Fruit fly (Drosophila melanogaster): ENCODE results near the gene CG14435.

The CG14435 gene

DNA sequence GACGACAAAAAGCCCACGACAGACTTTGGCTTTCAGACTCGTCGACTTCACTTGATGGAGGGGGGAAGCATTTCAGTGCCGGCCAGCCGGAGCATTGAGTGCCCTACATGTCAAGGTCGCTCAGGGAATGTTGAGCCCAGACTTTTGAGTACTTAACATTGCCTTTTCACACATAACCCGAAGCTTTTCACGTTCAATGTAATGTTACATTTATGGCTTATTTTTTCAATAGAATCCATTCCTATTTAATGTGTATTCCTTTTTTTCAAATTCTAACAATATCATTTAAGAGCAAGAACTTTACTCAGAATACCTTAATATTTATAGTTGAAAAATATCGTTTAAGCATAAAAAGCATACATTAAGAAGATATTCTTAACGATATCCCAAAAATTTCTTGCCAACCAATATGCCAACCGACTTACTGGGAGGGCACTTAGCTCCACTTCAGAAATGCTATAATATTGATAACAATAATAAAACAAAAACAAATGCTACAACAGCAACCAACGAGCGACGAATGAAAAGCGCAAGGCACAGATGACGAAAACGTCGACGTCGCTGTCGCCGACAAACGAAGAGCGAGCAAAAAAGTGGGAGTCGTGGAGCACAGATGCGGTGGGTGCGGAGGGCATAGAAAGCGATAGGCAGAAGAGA, 16.2 kb upstream of the CG14435 start (continued):
- TF ChIP-seq prd (optimal IDR thresholded peaks at IDR 0.05) = no peak
- TF ChIP-seq prd (GFP tag; IDR thresholded peaks at IDR 0.05) = peak; percentile 83
- peak; percentile 12; the same call in 1 of the 2 replicates for TF ChIP-seq Ravus (GFP tag; IDR thresholded peaks at IDR 0.05)
- TF ChIP-seq gsb-n (tag; optimal IDR thresholded peaks at IDR 0.05) = peak; percentile 3
- TF ChIP-seq fru (optimal IDR thresholded peaks at IDR 0.05) = no peak
- peak; percentile 68 for TF ChIP-seq ap (GFP tag; IDR thresholded peaks at IDR 0.05)
- TF ChIP-seq CG10267 (tag; optimal IDR thresholded peaks at IDR 0.05) = peak; percentile 74
- TF ChIP-seq CG14965 (GFP tag; optimal IDR thresholded peaks at IDR 0.05; ENCODE audit: borderline replicate concordance) = no peak
- peak; percentile 45 for TF ChIP-seq Hsf (GFP tag; optimal IDR thresholded peaks at IDR 0.05)
- TF ChIP-seq dmrt99B (tag; optimal IDR thresholded peaks at IDR 0.05) = peak; percentile 76
- peak; percentile 71 for TF ChIP-seq croc (GFP tag; conservative IDR thresholded peaks at IDR 0.05)
- no peak for TF ChIP-seq Mad (GFP tag; optimal IDR thresholded peaks at IDR 0.05)
- TF ChIP-seq dan (GFP tag; IDR thresholded peaks at IDR 0.05) = no peak
- 0 out of 3 replicates have a peak, but pooled peaks have one; percentile 11 for TF ChIP-seq CG3726 (GFP tag; IDR thresholded peaks at IDR 0.05)
- TF ChIP-seq chif (GFP tag; optimal IDR thresholded peaks at IDR 0.05) = peak in 1 of 2 experiments; percentile 42
- TF ChIP-seq HLH54F (GFP tag; optimal IDR thresholded peaks at IDR 0.05) = peak; percentile 28
- TF ChIP-seq Antp (GFP tag; optimal IDR thresholded peaks at IDR 0.05) = peak; percentile 83
- no peak for TF ChIP-seq HLH4C (GFP tag; IDR thresholded peaks at IDR 0.05; ENCODE audit: partially characterized antibody)
- peak; percentile 23 for TF ChIP-seq CG1233 (GFP tag; optimal IDR thresholded peaks at IDR 0.05)
- TF ChIP-seq Scr (GFP tag; IDR thresholded peaks at IDR 0.05; ENCODE audit: partially characterized antibody) = no peak
- TF ChIP-seq ems (GFP tag; optimal IDR thresholded peaks at IDR 0.05) = peak; percentile 79
- no peak for TF ChIP-seq zfh2 (GFP tag; optimal IDR thresholded peaks at IDR 0.05)
- no peak for TF ChIP-seq dm (GFP tag; optimal IDR thresholded peaks at IDR 0.05)
- TF ChIP-seq inv (GFP tag; IDR thresholded peaks at IDR 0.05; ENCODE audit: partially characterized antibody) = no peak
- TF ChIP-seq Hmx (GFP tag; optimal IDR thresholded peaks at IDR 0.05) = peak; percentile 82
- TF ChIP-seq dimm (GFP tag; IDR thresholded peaks at IDR 0.05) = no peak
- peak; percentile 62 for TF ChIP-seq cato (GFP tag; optimal IDR thresholded peaks at IDR 0.05; ENCODE audit: borderline replicate concordance)
- TF ChIP-seq CG9817 (tag; optimal IDR thresholded peaks at IDR 0.05) = no peak
- peak; percentile 81 for TF ChIP-seq HHEX (GFP tag; optimal IDR thresholded peaks at IDR 0.05)
- TF ChIP-seq dati (GFP tag; IDR thresholded peaks at IDR 0.05) = peak; percentile 19; the same call in 1 of the 2 replicates
- no peak for TF ChIP-seq CG7963 (GFP tag; IDR thresholded peaks at IDR 0.05; ENCODE audit: partially characterized antibody)
- TF ChIP-seq wek (GFP tag; optimal IDR thresholded peaks at IDR 0.05) = no peak
- TF ChIP-seq CG15269 (tag; optimal IDR thresholded peaks at IDR 0.05) = peak; percentile 59
- TF ChIP-seq Atf3 (GFP tag; optimal IDR thresholded peaks at IDR 0.05) = no peak
- no peak for TF ChIP-seq CG2199 (GFP tag; IDR thresholded peaks at IDR 0.05)
- TF ChIP-seq zf30C (GFP tag; optimal IDR thresholded peaks at IDR 0.05) = no peak
- peak; percentile 46 for TF ChIP-seq tup (GFP tag; optimal IDR thresholded peaks at IDR 0.05)
- peak; percentile 26 for TF ChIP-seq CG15514 (GFP tag; optimal IDR thresholded peaks at IDR 0.05)
- TF ChIP-seq CG12299 (tag; optimal IDR thresholded peaks at IDR 0.05) = no peak
- peak; percentile 76 for TF ChIP-seq scrt (GFP tag; optimal IDR thresholded peaks at IDR 0.05)
- no peak for TF ChIP-seq sna (GFP tag; IDR thresholded peaks at IDR 0.05; ENCODE audit: partially characterized antibody)
- TF ChIP-seq CG8290 (GFP tag; optimal IDR thresholded peaks at IDR 0.05) = peak; percentile 14
- TF ChIP-seq CG8290 (tag; optimal IDR thresholded peaks at IDR 0.05) = peak in 1 of 2 experiments; percentile 43
- no peak for TF ChIP-seq mld (GFP tag; IDR thresholded peaks at IDR 0.05; ENCODE audit: partially characterized antibody)
- TF ChIP-seq nmo (GFP tag; optimal IDR thresholded peaks at IDR 0.05) = peak; percentile 63
- peak; percentile 66 for TF ChIP-seq CG12769 (tag; optimal IDR thresholded peaks at IDR 0.05)
- no peak for TF ChIP-seq CG8944 (GFP tag; optimal IDR thresholded peaks at IDR 0.05)
- peak; percentile 69 for TF ChIP-seq her (GFP tag; optimal IDR thresholded peaks at IDR 0.05)
- no peak for TF ChIP-seq br (optimal IDR thresholded peaks at IDR 0.05)
- no peak for TF ChIP-seq CG7786 (GFP tag; optimal IDR thresholded peaks at IDR 0.05)

All from whole organism, embryonic.